Worm (Caenorhabditis elegans) whole organism, L4 larva: ENCODE results near the gene talp-3.

Experiments
- pqm-1 ChIP-seq: sonication (generic microtip); optimal IDR thresholded peaks from 2 replicates; lab custom pipeline; 2017; ENCODE audit warnings: missing biosample characterization, missing genetic modification characterization
- rbr-2 ChIP-seq: sonication (generic microtip); optimal IDR thresholded peaks from 2 replicates; lab custom pipeline; 2016; ENCODE audit warnings: missing genotype, missing genetic modification characterization, missing compliant biosample characterization

- TF ChIP-seq rbr-2 (tag; lab: Kevin White, UChicago) (no peak), pqm-1 (tag; lab: Kevin White, UChicago) (no peak)
These were observed 21.5 kb downstream of the talp-3 start for ce11 chrIV:14631726-14632125.
